Worm (Caenorhabditis elegans) whole organism, L4 larva: ENCODE measurements around the gene K09H11.4.

Experiments
- aly-2 ChIP-seq: sonication (generic microtip); optimal IDR thresholded peaks from 2 replicates; lab custom pipeline; 2018; ENCODE audit warnings: missing biosample characterization, missing genetic modification characterization
- dpl-1 ChIP-seq: fragments of 150-350 bp; optimal IDR thresholded peaks from 2 replicates; lab custom pipeline; 2014; ENCODE audit warnings: missing biosample characterization, missing genetic modification reagents, missing genetic modification characterization
- dve-1 ChIP-seq: sonication (generic microtip); optimal IDR thresholded peaks from 2 replicates; lab custom pipeline; 2017; ENCODE audit warnings: antibody characterized with exemption, mild to moderate bottlenecking, missing genetic modification characterization, missing compliant biosample characterization; ENCODE audit not compliant: insufficient read depth
- fos-1 ChIP-seq: fragments of 150-350 bp; optimal IDR thresholded peaks from 2 replicates; lab custom pipeline; 2014; ENCODE audit warnings: missing biosample characterization, missing genetic modification characterization
- nhr-41 ChIP-seq: fragments of 200-800 bp; sonication (Bioruptor generic); IDR thresholded peaks from 2 replicates; pipeline ENCODE4 v1.3.6; 2022; ENCODE audit warnings: missing genetic modification reagents, missing genetic modification characterization, missing compliant biosample characterization
- nhr-6 ChIP-seq: fragments of 150-350 bp; optimal IDR thresholded peaks from 2 replicates; lab custom pipeline; 2014; ENCODE audit warnings: missing biosample characterization, missing genetic modification characterization
- pqm-1 ChIP-seq: sonication (generic microtip); optimal IDR thresholded peaks from 2 replicates; lab custom pipeline; 2017; ENCODE audit warnings: missing biosample characterization, missing genetic modification characterization
- skn-1 ChIP-seq: fragments of 150-350 bp; optimal IDR thresholded peaks from 2 replicates; lab custom pipeline; 2014; ENCODE audit warnings: missing biosample characterization, missing genetic modification characterization
- unc-62 ChIP-seq, 3 experiments: fragments of 150-350 bp in 1 of 3; sonication (generic microtip); optimal IDR thresholded peaks in 2 of 3; peaks in 1 of 3; 1 replicate in 1 of 3; 2 replicates in 2 of 3; lab custom pipeline; 2014 to 2017; ENCODE audit warnings: missing biosample characterization in 3 of 3, missing genetic modification characterization in 3 of 3, missing genetic modification reagents in 3 of 3, missing genotype in 1 of 3

DNA sequence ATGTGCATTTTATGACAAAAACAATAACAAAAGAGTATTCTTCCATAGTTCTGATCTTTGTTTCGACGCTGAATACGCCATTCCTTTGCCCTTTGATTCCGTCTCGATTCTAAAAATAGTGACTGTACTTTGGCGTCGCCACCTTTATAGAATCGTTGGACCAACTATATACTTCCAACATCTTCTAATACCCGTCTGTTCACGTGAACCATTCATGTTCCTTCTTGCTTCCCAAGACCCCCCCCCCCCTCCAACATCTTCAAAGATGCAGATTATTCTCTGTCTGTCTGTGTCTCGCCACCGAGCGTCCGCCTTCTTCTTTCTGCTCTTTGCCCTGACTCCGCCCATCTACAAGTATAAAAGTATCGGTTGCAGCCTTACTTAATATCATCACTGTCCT is 43.6 kb upstream of the K09H11.4 start:
- TF ChIP-seq aly-2 (tag; lab: Kevin White, UChicago) (no peak), pqm-1 (tag; lab: Kevin White, UChicago) (no peak), dve-1 (no peak), dpl-1 (GFP tag; lab: Kevin White, UChicago) (no peak), skn-1 (no peak), nhr-6 (tag; lab: Kevin White, UChicago) (no peak), unc-62 (GFP tag; optimal IDR thresholded peaks at IDR 0.05 in 1 of 2; lab: Kevin White, UChicago) (no peak), unc-62 (tag; optimal IDR thresholded peaks at IDR 0.05; lab: Kevin White, UChicago) (no peak), nhr-41 (GFP tag; lab: Robert Waterston, UW) (no peak), fos-1 (tag; lab: Kevin White, UChicago) (no peak)
